Fruit fly (Drosophila melanogaster) whole organism, embryonic: ENCODE data around the gene Ppcs.

ENCODE experiments used
- Ada2b ChIP-seq: fragments of 200-800 bp; sonication (Bioruptor generic); IDR thresholded peaks from 2 replicates; pipeline ENCODE4 v1.3.6; 2022; ENCODE audit warnings: missing biosample characterization, missing genetic modification characterization
- Awh ChIP-seq: fragments of 200-800 bp; sonication (Bioruptor generic); IDR thresholded peaks from 2 replicates; pipeline ENCODE4, ENCODE4 v1.3.6; 2022; ENCODE audit warnings: missing biosample characterization, missing genetic modification characterization
- CG11247 ChIP-seq: fragments of 200-800 bp; sonication (Bioruptor generic); IDR thresholded peaks from 2 replicates; pipeline ENCODE4 v1.3.6; 2022; ENCODE audit warnings: missing biosample characterization, missing genetic modification characterization
- CG11696 ChIP-seq: fragments of 200-800 bp; sonication (Bioruptor generic); IDR thresholded peaks from 2 replicates; pipeline ENCODE4 v1.3.6; 2022; ENCODE audit warnings: missing biosample characterization, missing genetic modification characterization
- CG11723 ChIP-seq: fragments of 200-800 bp; sonication (Bioruptor generic); optimal IDR thresholded peaks from 2 replicates; lab custom pipeline; 2017; ENCODE audit warnings: missing biosample characterization, mild to moderate bottlenecking, missing genetic modification characterization
- CG12391 ChIP-seq: fragments of 200-800 bp; sonication (Bioruptor generic); optimal IDR thresholded peaks from 3 replicates; lab custom pipeline; 2018; ENCODE audit warnings: missing biosample characterization, mild to moderate bottlenecking, missing genetic modification characterization, moderate library complexity
- CG13123 ChIP-seq: fragments of 200-800 bp; sonication (Bioruptor generic); optimal IDR thresholded peaks from 2 replicates; lab custom pipeline; 2016; ENCODE audit warnings: missing biosample characterization, missing genetic modification characterization
- CG15269 ChIP-seq: fragments of 200-800 bp; sonication (Bioruptor generic); optimal IDR thresholded peaks from 2 replicates; lab custom pipeline; 2018; ENCODE audit warnings: missing biosample characterization, mild to moderate bottlenecking, missing genetic modification characterization, moderate library complexity
- CG15514 ChIP-seq: fragments of 200-800 bp; sonication (Bioruptor generic); optimal IDR thresholded peaks from 3 replicates; lab custom pipeline; 2017; ENCODE audit warnings: missing biosample characterization, missing genetic modification characterization, mild to moderate bottlenecking, moderate library complexity, missing genetic modification reagents
- CG1603 ChIP-seq: fragments of 200-800 bp; sonication (Bioruptor generic); optimal IDR thresholded peaks from 2 replicates; lab custom pipeline; 2019; ENCODE audit warnings: missing biosample characterization, mild to moderate bottlenecking, missing genetic modification characterization, moderate library complexity
- CG1647 ChIP-seq: fragments of 200-800 bp; sonication (Bioruptor generic); optimal IDR thresholded peaks from 3 replicates; lab custom pipeline; 2016; ENCODE audit warnings: missing biosample characterization, missing genetic modification characterization
- CG17361 ChIP-seq: fragments of 200-800 bp; sonication (Bioruptor generic); IDR thresholded peaks from 3 replicates; pipeline ENCODE4 v1.3.6; 2022; ENCODE audit warnings: missing biosample characterization, missing genetic modification characterization
- CG18476 ChIP-seq: fragments of 200-800 bp; sonication (Bioruptor generic); optimal IDR thresholded peaks from 2 replicates; lab custom pipeline; 2016; ENCODE audit warnings: missing biosample characterization, mild to moderate bottlenecking, missing genetic modification characterization
- CG18599 ChIP-seq: fragments of 200-800 bp; sonication (Bioruptor generic); optimal IDR thresholded peaks from 3 replicates; lab custom pipeline; 2017; ENCODE audit warnings: missing biosample characterization, missing genetic modification characterization, mild to moderate bottlenecking, moderate library complexity, missing genetic modification reagents
- CG30403 ChIP-seq: fragments of 200-800 bp; sonication (Bioruptor generic); optimal IDR thresholded peaks from 3 replicates; lab custom pipeline; 2016; ENCODE audit warnings: missing biosample characterization, missing genetic modification characterization
- CG31441 ChIP-seq: fragments of 200-800 bp; sonication (Bioruptor generic); IDR thresholded peaks from 2 replicates; pipeline ENCODE4 v1.3.6; 2022; ENCODE audit warnings: missing biosample characterization, missing genetic modification characterization
- CG4404 ChIP-seq: fragments of 200-800 bp; sonication (Bioruptor generic); IDR thresholded peaks from 2 replicates; pipeline ENCODE4 v1.3.6; 2022; ENCODE audit warnings: missing biosample characterization, missing genetic modification characterization
- CG4424 ChIP-seq: fragments of 200-800 bp; sonication (Bioruptor generic); optimal IDR thresholded peaks from 3 replicates; lab custom pipeline; 2016; ENCODE audit warnings: missing biosample characterization, missing genetic modification characterization
- CG5180 ChIP-seq: fragments of 200-800 bp; sonication (Bioruptor generic); optimal IDR thresholded peaks from 3 replicates; lab custom pipeline; 2017; ENCODE audit warnings: missing biosample characterization, missing genetic modification characterization, mild to moderate bottlenecking, moderate library complexity, missing genetic modification reagents
- CG6272 ChIP-seq: fragments of 200-800 bp; sonication (Bioruptor generic); IDR thresholded peaks from 2 replicates; pipeline ENCODE4 v1.3.6; 2022; ENCODE audit warnings: missing biosample characterization, missing genetic modification characterization
- CG6813 ChIP-seq: fragments of 200-800 bp; sonication (Bioruptor generic); optimal IDR thresholded peaks from 2 replicates; lab custom pipeline; 2017; ENCODE audit warnings: missing biosample characterization, missing genetic modification characterization, mild to moderate bottlenecking, moderate library complexity, missing genetic modification reagents
- CG8388 ChIP-seq: fragments of 200-800 bp; sonication (Bioruptor generic); optimal IDR thresholded peaks from 2 replicates; lab custom pipeline; 2019; ENCODE audit warnings: missing biosample characterization, mild to moderate bottlenecking, missing genetic modification characterization, moderate library complexity
- CG8924 ChIP-seq: fragments of 200-800 bp; optimal IDR thresholded peaks from 3 replicates; lab custom pipeline; 2019; ENCODE audit warnings: missing biosample characterization, mild to moderate bottlenecking, missing genetic modification characterization, moderate library complexity
- CoRest ChIP-seq: fragments of 200-800 bp; sonication (Bioruptor generic); optimal IDR thresholded peaks from 3 replicates; lab custom pipeline; 2018; ENCODE audit warnings: missing biosample characterization, mild to moderate bottlenecking, missing genetic modification characterization, moderate library complexity
- D19A ChIP-seq: fragments of 200-800 bp; optimal IDR thresholded peaks from 3 replicates; lab custom pipeline; 2019; ENCODE audit warnings: missing biosample characterization, mild to moderate bottlenecking, missing genetic modification characterization, moderate library complexity
- Dek ChIP-seq: fragments of 200-800 bp; sonication (Bioruptor generic); optimal IDR thresholded peaks from 3 replicates; lab custom pipeline; 2019; ENCODE audit warnings: missing biosample characterization, mild to moderate bottlenecking, missing genetic modification characterization, moderate library complexity
- Elba2 ChIP-seq: fragments of 200-800 bp; sonication (Bioruptor generic); optimal IDR thresholded peaks from 3 replicates; lab custom pipeline; 2016; ENCODE audit warnings: missing biosample characterization, missing genetic modification characterization
- H15 ChIP-seq: fragments of 200-800 bp; sonication (Bioruptor generic); IDR thresholded peaks from 3 replicates; pipeline ENCODE4 v1.3.6; 2022; ENCODE audit warnings: missing biosample characterization, missing genetic modification characterization
- H2.0 ChIP-seq: fragments of 200-800 bp; sonication (Bioruptor generic); IDR thresholded peaks from 2 replicates; pipeline ENCODE4 v1.3.6; 2022; ENCODE audit warnings: missing biosample characterization, missing genetic modification characterization
- Hr51 ChIP-seq, 2 experiments: fragments of 200-800 bp; sonication (Bioruptor generic); optimal IDR thresholded peaks; 2 replicates in 1 of 2; 3 replicates in 1 of 2; lab custom pipeline; 2016 to 2018; ENCODE audit warnings: missing biosample characterization in 2 of 2, missing genetic modification characterization in 2 of 2, mild to moderate bottlenecking in 1 of 2, moderate library complexity in 1 of 2
- Nf-YB ChIP-seq: fragments of 200-800 bp; sonication (Bioruptor generic); optimal IDR thresholded peaks from 3 replicates; lab custom pipeline; 2019; ENCODE audit warnings: missing biosample characterization, mild to moderate bottlenecking, missing genetic modification characterization, moderate library complexity
- Oli ChIP-seq: fragments of 200-800 bp; sonication (Bioruptor generic); optimal IDR thresholded peaks from 2 replicates; lab custom pipeline; 2018; ENCODE audit warnings: missing biosample characterization, mild to moderate bottlenecking, missing genetic modification characterization, moderate library complexity
- Pdp1 ChIP-seq, 2 experiments: fragments of 200-800 bp; sonication (Bioruptor generic); optimal IDR thresholded peaks; 3 replicates each; lab custom pipeline; 2016; ENCODE audit warnings: missing biosample characterization in 2 of 2, missing genetic modification characterization in 2 of 2, mild to moderate bottlenecking in 1 of 2, moderate library complexity in 1 of 2
- Sox102F ChIP-seq: fragments of 200-800 bp; sonication (Bioruptor generic); optimal IDR thresholded peaks from 2 replicates; lab custom pipeline; 2018; ENCODE audit warnings: missing biosample characterization, mild to moderate bottlenecking, missing genetic modification characterization, moderate library complexity
- Tbp ChIP-seq: fragments of >200 bp; optimal IDR thresholded peaks from 2 replicates; lab custom pipeline; 2018; ENCODE audit warnings: missing biosample characterization, missing genetic modification characterization
- ap ChIP-seq: fragments of 200-800 bp; sonication (Bioruptor generic); IDR thresholded peaks from 2 replicates; pipeline ENCODE4 v1.3.6; 2022; ENCODE audit warnings: missing biosample characterization, missing genetic modification characterization
- br ChIP-seq: fragments of >200 bp; optimal IDR thresholded peaks from 2 replicates; lab custom pipeline; 2017
- bsh ChIP-seq, 2 experiments: fragments of 200-800 bp; sonication (Bioruptor generic); optimal IDR thresholded peaks; 2 replicates each; lab custom pipeline; 2017 to 2018; ENCODE audit warnings: mild to moderate bottlenecking in 2 of 2, missing biosample characterization in 2 of 2, missing genetic modification characterization in 2 of 2, moderate library complexity in 1 of 2
- crol ChIP-seq: fragments of 200-800 bp; sonication (Bioruptor generic); IDR thresholded peaks from 2 replicates; pipeline ENCODE4 v1.3.6; 2022; ENCODE audit warnings: missing biosample characterization, missing genetic modification characterization
- da ChIP-seq: fragments of 200-800 bp; sonication (Bioruptor generic); optimal IDR thresholded peaks from 2 replicates; lab custom pipeline; 2016; ENCODE audit warnings: missing biosample characterization, missing genetic modification characterization
- fd3F ChIP-seq: fragments of 200-800 bp; sonication (Bioruptor generic); optimal IDR thresholded peaks from 2 replicates; lab custom pipeline; 2018; ENCODE audit warnings: missing biosample characterization, mild to moderate bottlenecking, missing genetic modification characterization, moderate library complexity
- grau ChIP-seq: fragments of 200-800 bp; optimal IDR thresholded peaks from 3 replicates; lab custom pipeline; 2019; ENCODE audit warnings: missing biosample characterization, mild to moderate bottlenecking, missing genetic modification characterization, moderate library complexity
- gro ChIP-seq: fragments of 200-800 bp; sonication (Bioruptor generic); optimal IDR thresholded peaks from 2 replicates; lab custom pipeline; 2016; ENCODE audit warnings: missing biosample characterization, missing genetic modification characterization
- her ChIP-seq: fragments of 200-800 bp; sonication (Bioruptor generic); optimal IDR thresholded peaks from 2 replicates; lab custom pipeline; 2016; ENCODE audit warnings: missing biosample characterization, missing genetic modification characterization
- kni ChIP-seq: fragments of 200-800 bp; sonication (Bioruptor generic); optimal IDR thresholded peaks from 3 replicates; lab custom pipeline; 2017; ENCODE audit warnings: mild to moderate bottlenecking, missing biosample characterization, missing genetic modification reagents, missing genetic modification characterization
- nau ChIP-seq: fragments of 200-800 bp; sonication (Bioruptor generic); optimal IDR thresholded peaks from 3 replicates; lab custom pipeline; 2017; ENCODE audit warnings: missing biosample characterization, mild to moderate bottlenecking, missing genetic modification characterization, missing genetic modification reagents
- stwl ChIP-seq: fragments of 200-800 bp; sonication (Bioruptor generic); optimal IDR thresholded peaks from 3 replicates; lab custom pipeline; 2018; ENCODE audit warnings: missing biosample characterization, mild to moderate bottlenecking, missing genetic modification characterization, moderate library complexity
- tgo ChIP-seq: fragments of 200-800 bp; sonication (Bioruptor generic); IDR thresholded peaks from 3 replicates; pipeline ENCODE4 v1.3.6; 2022; ENCODE audit warnings: missing biosample characterization, missing genetic modification characterization
- tio ChIP-seq: fragments of 200-800 bp; sonication (Bioruptor generic); optimal IDR thresholded peaks from 2 replicates; lab custom pipeline; 2017; ENCODE audit warnings: missing biosample characterization, missing genetic modification characterization, inconsistent platforms
- tll ChIP-seq, 2 experiments: fragments of 200-800 bp in 1 of 2; fragments of >200 bp in 1 of 2; sonication (Bioruptor generic) in 1 of 2; optimal IDR thresholded peaks; 2 replicates each; lab custom pipeline; 2017 to 2019; ENCODE audit warnings: missing biosample characterization in 2 of 2, missing genetic modification characterization in 2 of 2, mild to moderate bottlenecking in 1 of 2, moderate library complexity in 1 of 2

Ppcs gene

DNA sequence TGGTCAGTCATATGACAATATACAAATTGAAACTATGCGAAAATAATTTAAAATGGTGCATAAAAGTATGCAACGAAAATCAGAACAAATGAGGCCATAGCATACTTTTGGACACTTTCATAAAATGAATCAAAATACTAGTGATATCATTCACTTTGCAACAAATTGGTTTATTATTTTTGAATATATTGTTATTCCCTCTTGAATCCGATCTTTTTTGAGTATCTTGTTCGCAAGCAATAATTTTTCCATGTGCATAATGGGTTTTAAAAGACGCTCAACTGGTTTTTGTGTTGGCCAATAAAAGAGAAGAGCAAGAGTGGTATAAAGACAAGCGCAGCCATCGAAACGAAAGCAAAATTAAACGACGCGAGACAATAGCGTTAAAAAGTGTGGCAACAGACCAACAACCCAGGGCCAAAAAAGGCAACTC is 40.0 kb upstream of the Ppcs start (continued):
- peak in 1 of 2 experiments; percentile 65 for TF ChIP-seq Hr51 (GFP tag; optimal IDR thresholded peaks at IDR 0.05; lab: Kevin White, UChicago)
- TF ChIP-seq kni: no peak
- TF ChIP-seq Elba2 (GFP tag; lab: Kevin White, UChicago): no peak
- TF ChIP-seq Tbp (GFP tag; lab: Kevin White, UChicago): no peak
- peak; percentile 10 for TF ChIP-seq CG1603
- no peak for TF ChIP-seq Awh (GFP tag; lab: Robert Waterston, UW)
- TF ChIP-seq Nf-YB (GFP tag; lab: Kevin White, UChicago): no peak
- TF ChIP-seq ap: no peak
- no peak for TF ChIP-seq Dek (tag; lab: Kevin White, UChicago)
- TF ChIP-seq CG1647 (GFP tag; lab: Kevin White, UChicago): no peak
- no peak for TF ChIP-seq tgo
- TF ChIP-seq CG12391 (tag; lab: Kevin White, UChicago): peak; percentile 19
- TF ChIP-seq CG6272 (GFP tag; lab: Robert Waterston, UW): no peak
- TF ChIP-seq CG17361: 0 out of 3 replicates have a peak, but pooled peaks have one; percentile 21
- TF ChIP-seq CG6813: no peak
- TF ChIP-seq br (lab: Kevin White, UChicago): no peak
- TF ChIP-seq crol: no peak
- peak; percentile 25; the same call in 1 of the 2 replicates for TF ChIP-seq Ada2b (GFP tag; lab: Robert Waterston, UW)
- no peak for TF ChIP-seq H2.0 (GFP tag; lab: Robert Waterston, UW)
- no peak for TF ChIP-seq stwl (tag; lab: Kevin White, UChicago)
- no peak for TF ChIP-seq CG18476 (GFP tag; lab: Kevin White, UChicago)
- TF ChIP-seq CG4404: no peak
- TF ChIP-seq CG11696: no peak
- TF ChIP-seq tll (GFP tag; optimal IDR thresholded peaks at IDR 0.05; lab: Kevin White, UChicago): no peak
- TF ChIP-seq CoRest (tag; lab: Kevin White, UChicago): peak; percentile 48
- no peak for TF ChIP-seq gro
- TF ChIP-seq CG15269 (tag; lab: Kevin White, UChicago): peak; percentile 60
- no peak for TF ChIP-seq CG11247 (GFP tag; lab: Robert Waterston, UW)
- no peak for TF ChIP-seq CG13123
- TF ChIP-seq CG8924: peak; percentile 31
- peak; percentile 4 for TF ChIP-seq CG18599
- TF ChIP-seq CG15514 (GFP tag; lab: Kevin White, UChicago): no peak
- TF ChIP-seq Pdp1 (GFP tag; optimal IDR thresholded peaks at IDR 0.05; lab: Kevin White, UChicago): no peak
- peak in 1 of 2 experiments; percentile 83 for TF ChIP-seq bsh (GFP tag; optimal IDR thresholded peaks at IDR 0.05; lab: Kevin White, UChicago)
- peak; percentile 44 for TF ChIP-seq Oli (tag; lab: Kevin White, UChicago)
- peak; percentile 24 for TF ChIP-seq CG30403
- no peak for TF ChIP-seq D19A (tag; lab: Kevin White, UChicago)
- TF ChIP-seq CG31441 (GFP tag; lab: Robert Waterston, UW): 0 out of 2 replicates have a peak, but pooled peaks have one; percentile 15
- no peak for TF ChIP-seq H15
- peak; percentile 22 for TF ChIP-seq fd3F
- TF ChIP-seq nau (GFP tag; lab: Kevin White, UChicago): no peak
- TF ChIP-seq CG8388: no peak
- TF ChIP-seq grau (tag; lab: Kevin White, UChicago): peak; percentile 48
- TF ChIP-seq da (GFP tag; lab: Kevin White, UChicago): no peak
- TF ChIP-seq CG5180 (GFP tag; lab: Kevin White, UChicago): peak; percentile 27
- TF ChIP-seq Sox102F (GFP tag; lab: Kevin White, UChicago): peak; percentile 18
- TF ChIP-seq tio (GFP tag; lab: Kevin White, UChicago): no peak
- no peak for TF ChIP-seq CG4424 (GFP tag; lab: Kevin White, UChicago)
- no peak for TF ChIP-seq CG11723 (GFP tag; lab: Kevin White, UChicago)
- no peak for TF ChIP-seq her (GFP tag; lab: Kevin White, UChicago)
